Worm (Caenorhabditis elegans): Measurements from ENCODE around the gene apy-1.

The apy-1 gene

ce11 chrX:7596627-7597026 lies 27.1 kb upstream of the apy-1 start, which contains the start of gene C44E12.1:
C44E12.1 (plus strand) TSS chrX:7596927.
- no peak for TF ChIP-seq mec-3 (tag; optimal IDR thresholded peaks at IDR 0.05; ENCODE audit: borderline replicate concordance)
- TF ChIP-seq pat-9 (tag; optimal IDR thresholded peaks at IDR 0.05), result no peak
- TF ChIP-seq dve-1 (tag; optimal IDR thresholded peaks at IDR 0.05), result no peak
- no peak for TF ChIP-seq pha-4 (tag; optimal IDR thresholded peaks at IDR 0.05)
- no peak for TF ChIP-seq hlh-6 (tag; optimal IDR thresholded peaks at IDR 0.05)
- no peak for TF ChIP-seq tbx-2 (tag; optimal IDR thresholded peaks at IDR 0.05)
- no peak for TF ChIP-seq nfya-1 (tag; optimal IDR thresholded peaks at IDR 0.05)
- TF ChIP-seq fax-1 (tag; optimal IDR thresholded peaks at IDR 0.05), result no peak
- TF ChIP-seq nhr-232 (tag; optimal IDR thresholded peaks at IDR 0.05), result no peak
- no peak for TF ChIP-seq sox-4 (tag; optimal IDR thresholded peaks at IDR 0.05)

DNA sequence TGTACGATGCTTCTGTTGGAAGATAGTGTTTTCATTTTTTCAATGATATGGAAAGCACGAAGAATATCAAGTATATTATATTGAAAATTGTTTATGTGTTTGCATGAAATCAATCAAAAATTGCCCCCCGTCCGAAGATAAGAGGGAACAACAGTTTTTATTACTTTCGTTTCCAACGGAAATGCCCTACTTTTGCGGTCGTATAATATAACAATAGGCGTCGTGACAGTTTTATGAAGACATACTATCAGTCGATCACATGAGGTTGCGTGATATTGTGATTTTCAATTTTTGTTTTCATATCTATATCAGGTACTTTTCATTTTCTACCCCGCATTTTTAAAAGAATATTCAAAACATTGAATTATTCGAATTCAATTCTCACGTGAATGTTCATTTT lies 26.5 kb upstream of the apy-1 start:
- TF ChIP-seq mec-3 (tag; optimal IDR thresholded peaks at IDR 0.05; ENCODE audit: borderline replicate concordance) (no peak), dve-1 (tag; optimal IDR thresholded peaks at IDR 0.05) (no peak), C38D4.7 (GFP tag; optimal IDR thresholded peaks at IDR 0.05) (no peak), T23F11.4 (GFP tag; optimal IDR thresholded peaks at IDR 0.05) (no peak)

- TF ChIP-seq tbx-7 (tag; optimal IDR thresholded peaks at IDR 0.05) (no peak), pag-3 (tag; optimal IDR thresholded peaks at IDR 0.05; ENCODE audit: borderline replicate concordance) (no peak), pha-2 (tag; optimal IDR thresholded peaks at IDR 0.05) (no peak), fkh-10 (GFP tag; optimal IDR thresholded peaks at IDR 0.05) (no peak), rnt-1 (tag; optimal IDR thresholded peaks at IDR 0.05) (no peak), ceh-45 (GFP tag; IDR thresholded peaks at IDR 0.05) (no peak), hlh-8 (tag; optimal IDR thresholded peaks at IDR 0.05) (no peak), ceh-24 (tag; optimal IDR thresholded peaks at IDR 0.05) (no peak), pha-4 (tag; optimal IDR thresholded peaks at IDR 0.05) (no peak), npax-4 (tag; optimal IDR thresholded peaks at IDR 0.05) (no peak), sox-4 (tag; optimal IDR thresholded peaks at IDR 0.05) (no peak), eyg-1 (tag; optimal IDR thresholded peaks at IDR 0.05) (no peak), ztf-16 (tag; optimal IDR thresholded peaks at IDR 0.05) (no peak), che-1 (tag; optimal IDR thresholded peaks at IDR 0.05) (no peak), ceh-22 (tag; optimal IDR thresholded peaks at IDR 0.05) (no peak), dmd-4 (tag; optimal IDR thresholded peaks at IDR 0.05; ENCODE audit: borderline replicate concordance) (no peak), hlh-15 (tag; optimal IDR thresholded peaks at IDR 0.05) (no peak)
Observed at ce11 chrX:7593931-7594544, 24.5 kb upstream of the apy-1 start.

ce11 chrX:7590756-7591155 lies 21.2 kb upstream of the apy-1 start:
- no peak for TF ChIP-seq fkh-10 (GFP tag; optimal IDR thresholded peaks at IDR 0.05)
- TF ChIP-seq ceh-14 (tag; optimal IDR thresholded peaks at IDR 0.05), result no peak
- TF ChIP-seq sox-2 (GFP tag; IDR thresholded peaks at IDR 0.05), result no peak
- TF ChIP-seq unc-42 (tag; optimal IDR thresholded peaks at IDR 0.05), result no peak
- TF ChIP-seq zip-5 (tag; optimal IDR thresholded peaks at IDR 0.05), result no peak
- TF ChIP-seq lim-6 (tag; optimal IDR thresholded peaks at IDR 0.05), result no peak

ce11 chrX:7587741-7588235 lies 18.3 kb upstream of the apy-1 start:
- TF ChIP-seq ztf-16 (tag; optimal IDR thresholded peaks at IDR 0.05) (no peak), ceh-45 (GFP tag; IDR thresholded peaks at IDR 0.05) (no peak), hlh-30 (tag; optimal IDR thresholded peaks at IDR 0.05; ENCODE audit: insufficient read depth) (no peak), ceh-34 (tag; optimal IDR thresholded peaks at IDR 0.05) (no peak), hlh-6 (tag; optimal IDR thresholded peaks at IDR 0.05) (no peak), Y22D7AL.16 (tag; optimal IDR thresholded peaks at IDR 0.05) (no peak), C38D4.7 (GFP tag; optimal IDR thresholded peaks at IDR 0.05) (no peak), elt-4 (tag; optimal IDR thresholded peaks at IDR 0.05) (no peak), unc-55 (GFP tag; optimal IDR thresholded peaks at IDR 0.05) (no peak)
